Worm (Caenorhabditis elegans): ENCODE results near the gene T23F11.4.

Gene T23F11.4

DNA sequence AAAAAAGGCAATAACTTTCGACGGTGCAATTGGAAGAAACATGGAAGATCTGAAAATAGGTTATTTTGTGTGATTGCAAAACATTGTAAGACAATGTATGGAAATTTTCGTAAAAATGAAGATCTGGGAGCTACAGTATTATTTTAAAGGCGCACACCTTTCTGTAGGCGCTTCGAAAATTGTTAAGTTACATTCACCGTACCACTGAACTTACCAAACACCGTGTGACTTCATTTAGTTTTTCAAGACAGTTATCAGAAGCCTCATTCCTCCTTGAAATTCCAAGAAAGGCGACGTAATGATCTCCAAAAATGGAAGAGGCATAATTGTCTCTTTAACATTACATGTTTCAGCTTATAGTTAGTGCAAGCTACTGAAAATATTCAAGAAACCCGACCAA lies 11.3 kb downstream of the T23F11.4 start (continued):
- TF ChIP-seq zfp-3 (GFP tag; conservative IDR thresholded peaks at IDR 0.05), result peak; percentile 70; the same call in 1 of the 2 replicates

ce11 chrIII:4653374-4653773 lies 11.8 kb downstream of the T23F11.4 start:
- TF ChIP-seq spr-3 (GFP tag; optimal IDR thresholded peaks at IDR 0.05), result no peak
- no peak for TF ChIP-seq Y105C5A.15 (GFP tag; IDR thresholded peaks at IDR 0.05)
- TF ChIP-seq aly-2 (tag; optimal IDR thresholded peaks at IDR 0.05), result no peak
- no peak for TF ChIP-seq egl-43 (GFP tag; IDR thresholded peaks at IDR 0.05)
- TF ChIP-seq madf-5 (GFP tag; IDR thresholded peaks at IDR 0.05), result peak in 1 of 2 experiments; percentile 6; a peak in 1 of 4 replicates
- peak in 1 of 2 experiments; percentile 50 for TF ChIP-seq unc-62 (GFP tag; optimal IDR thresholded peaks at IDR 0.05 in 1 of 2)
- TF ChIP-seq unc-62 (tag; optimal IDR thresholded peaks at IDR 0.05), result no peak
- no peak for TF ChIP-seq F26F4.8 (GFP tag; conservative IDR thresholded peaks at IDR 0.05)
- no peak for TF ChIP-seq ceh-28 (tag; optimal IDR thresholded peaks at IDR 0.05)
- TF ChIP-seq nhr-111 (GFP tag; optimal IDR thresholded peaks at IDR 0.05), result peak; percentile 35
- TF ChIP-seq mep-1 (tag; optimal IDR thresholded peaks at IDR 0.05), result peak; percentile 41
- TF ChIP-seq lsy-2 (tag; optimal IDR thresholded peaks at IDR 0.05), result no peak
- peak; percentile 17 for TF ChIP-seq mes-2 (tag; optimal IDR thresholded peaks at IDR 0.05; ENCODE audit: poor library complexity, severe bottlenecking)
- TF ChIP-seq nhr-77 (tag; optimal IDR thresholded peaks at IDR 0.05), result no peak
- no peak for TF ChIP-seq attf-4 (tag; optimal IDR thresholded peaks at IDR 0.05)

DNA sequence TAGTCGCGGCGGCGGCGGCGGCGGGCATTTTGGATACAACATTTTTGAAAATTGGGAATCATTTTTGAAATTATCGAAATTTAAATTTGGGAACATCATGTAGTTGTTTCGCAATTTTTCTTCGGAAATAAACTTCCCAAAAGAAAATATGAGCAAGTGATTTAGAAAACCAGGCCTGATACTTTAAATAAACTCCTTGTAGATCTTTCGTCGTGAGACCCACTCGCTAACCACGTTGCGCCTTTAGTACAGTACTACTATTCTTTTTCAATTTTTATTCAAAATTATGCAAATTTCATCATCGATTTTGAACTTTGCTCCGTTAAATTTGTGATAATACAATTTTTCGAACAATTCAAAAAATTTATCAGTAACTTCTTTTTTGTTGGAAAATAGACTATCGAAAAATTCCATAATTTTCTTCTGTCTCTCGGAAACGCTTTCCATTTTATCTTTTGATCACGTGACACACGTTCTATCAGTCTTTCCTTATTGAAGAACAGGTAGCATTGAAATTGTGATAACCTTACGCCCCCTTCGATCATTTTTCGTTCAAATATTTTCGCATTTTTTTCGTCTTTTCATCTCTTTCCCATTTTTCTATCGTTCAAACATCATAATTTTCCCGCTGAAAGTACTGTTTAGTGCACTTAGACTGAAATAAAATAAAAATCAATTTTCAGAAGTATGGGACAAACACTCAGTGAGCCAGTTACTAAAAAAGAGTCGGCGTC lies 15.2 kb downstream of the T23F11.4 start, which contains the start of gene ppm-2:
Gene ppm-2 (plus strand): TSS at position 684 of the 734 bp plus-strand sequence.
- no peak for TF ChIP-seq saeg-2 (GFP tag; IDR thresholded peaks at IDR 0.05)
- no peak for TF ChIP-seq lin-15B (tag; optimal IDR thresholded peaks at IDR 0.05)
- no peak for TF ChIP-seq pha-4 (GFP tag; IDR thresholded peaks at IDR 0.05)
- TF ChIP-seq pha-4 (tag; optimal IDR thresholded peaks at IDR 0.05), result no peak
- TF ChIP-seq nhr-77 (tag; optimal IDR thresholded peaks at IDR 0.05), result peak; percentile 14
- no peak for TF ChIP-seq F44E2.7 (GFP tag; IDR thresholded peaks at IDR 0.05)
- TF ChIP-seq nhr-10 (tag; optimal IDR thresholded peaks at IDR 0.05), result no peak
- peak; percentile 77 for TF ChIP-seq dmd-6 (GFP tag; IDR thresholded peaks at IDR 0.05)
- no peak for TF ChIP-seq daf-16 (GFP tag; optimal IDR thresholded peaks at IDR 0.05)
- peak; percentile 43 for TF ChIP-seq daf-16 (tag; optimal IDR thresholded peaks at IDR 0.05)
- peak in 1 of 2 experiments; percentile 10 for TF ChIP-seq mdl-1 (tag; optimal IDR thresholded peaks at IDR 0.05)
- peak; percentile 24 for TF ChIP-seq hlh-11 (tag; optimal IDR thresholded peaks at IDR 0.05)
- TF ChIP-seq vab-7 (GFP tag; IDR thresholded peaks at IDR 0.05), result no peak
- TF ChIP-seq rbr-2 (tag; optimal IDR thresholded peaks at IDR 0.05), result no peak
- 0 out of 2 replicates have a peak, but pooled peaks have one; percentile 45 for TF ChIP-seq zfp-3 (GFP tag; conservative IDR thresholded peaks at IDR 0.05)
- 0 out of 2 replicates have a peak, but pooled peaks have one; percentile 38 for TF ChIP-seq lin-1 (GFP tag; IDR thresholded peaks at IDR 0.05)
- 0 out of 2 replicates have a peak, but pooled peaks have one; percentile 4 for TF ChIP-seq dmd-9 (GFP tag; IDR thresholded peaks at IDR 0.05)
- TF ChIP-seq nhr-28 (tag; optimal IDR thresholded peaks at IDR 0.05), result peak; percentile 63
- no peak for TF ChIP-seq jun-1 (tag; optimal IDR thresholded peaks at IDR 0.05)
- no peak for TF ChIP-seq egl-27 (tag; optimal IDR thresholded peaks at IDR 0.05)
- 0 out of 2 replicates have a peak, but pooled peaks have one; percentile 14 for TF ChIP-seq madf-9 (GFP tag; conservative IDR thresholded peaks at IDR 0.05)
- peak in 1 of 2 experiments; percentile 47 for TF ChIP-seq lsy-2 (tag; optimal IDR thresholded peaks at IDR 0.05)
- peak; percentile 22; the same call in 1 of the 2 replicates for TF ChIP-seq lin-38 (GFP tag; IDR thresholded peaks at IDR 0.05)
- no peak for TF ChIP-seq Y5F2A.4 (GFP tag; optimal IDR thresholded peaks at IDR 0.05)
- peak; percentile 13 for TF ChIP-seq mep-1 (tag; optimal IDR thresholded peaks at IDR 0.05)
- peak; percentile 55 for TF ChIP-seq dve-1 (tag; optimal IDR thresholded peaks at IDR 0.05; ENCODE audit: insufficient read depth)
- peak; percentile 73 for TF ChIP-seq hlh-30 (tag; optimal IDR thresholded peaks at IDR 0.05; ENCODE audit: insufficient read depth)
- no peak for TF ChIP-seq ceh-20 (GFP tag; IDR thresholded peaks at IDR 0.05)
- TF ChIP-seq unc-62 (GFP tag; optimal IDR thresholded peaks at IDR 0.05 in 1 of 2), result no peak
- TF ChIP-seq unc-62 (tag; optimal IDR thresholded peaks at IDR 0.05), result no peak
- TF ChIP-seq tra-1 (GFP tag; IDR thresholded peaks at IDR 0.05), result 0 out of 2 replicates have a peak, but pooled peaks have one; percentile 9
- no peak for TF ChIP-seq ces-1 (GFP tag; optimal IDR thresholded peaks at IDR 0.05)
- peak; percentile 27 for TF ChIP-seq unc-130 (GFP tag; optimal IDR thresholded peaks at IDR 0.05)
- TF ChIP-seq snpc-1.2 (GFP tag; IDR thresholded peaks at IDR 0.05), result peak; percentile 46; the same call in 1 of the 2 replicates
